Worm (Caenorhabditis elegans): ENCODE results near the gene ptr-24.

DNA sequence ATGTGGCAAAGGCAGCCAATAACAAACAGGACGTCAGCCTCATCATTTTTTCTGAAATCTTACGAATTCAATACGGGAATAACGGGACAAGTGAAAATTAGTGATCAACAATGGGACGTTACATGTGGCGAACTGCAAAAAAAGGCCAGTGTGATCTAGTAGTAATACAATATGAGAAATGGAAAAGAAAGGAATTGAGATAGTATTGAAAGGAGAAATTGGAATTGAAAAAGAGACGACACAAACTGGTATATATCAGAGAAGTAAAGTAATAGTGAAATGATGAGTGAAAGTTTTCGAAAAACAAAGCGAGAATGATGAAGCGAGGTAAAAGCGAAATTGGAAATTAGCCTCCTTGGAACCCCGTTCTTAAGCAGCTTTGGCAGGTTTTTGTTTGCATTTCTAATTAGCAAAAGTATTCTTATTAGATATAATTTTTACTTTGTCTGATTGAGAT is 49.7 kb downstream of the ptr-24 start, which contains the start of gene C49F8.3:
- no peak for TF ChIP-seq egl-27 (tag; optimal IDR thresholded peaks at IDR 0.05)
- no peak for TF ChIP-seq nhr-41 (GFP tag; IDR thresholded peaks at IDR 0.05)
- TF ChIP-seq fkh-10 (GFP tag; optimal IDR thresholded peaks at IDR 0.05) = no peak
- TF ChIP-seq F26F4.8 (GFP tag; conservative IDR thresholded peaks at IDR 0.05) = no peak
- TF ChIP-seq unc-130 (GFP tag; optimal IDR thresholded peaks at IDR 0.05) = no peak
- no peak for TF ChIP-seq pha-4 (GFP tag; IDR thresholded peaks at IDR 0.05)
- no peak for TF ChIP-seq pha-4 (tag; optimal IDR thresholded peaks at IDR 0.05)
- TF ChIP-seq fos-1 (tag; optimal IDR thresholded peaks at IDR 0.05) = no peak
- no peak for TF ChIP-seq skn-1 (tag; optimal IDR thresholded peaks at IDR 0.05)
- no peak for TF ChIP-seq nhr-102 (tag; optimal IDR thresholded peaks at IDR 0.05)
- no peak for TF ChIP-seq pqm-1 (tag; optimal IDR thresholded peaks at IDR 0.05)
- no peak for TF ChIP-seq lsy-2 (tag; optimal IDR thresholded peaks at IDR 0.05)
